Worm (Caenorhabditis elegans) whole organism, L1 larva: ENCODE results near the gene bath-42.

Source experiments
- C04F5.9 ChIP-seq: sonication (generic microtip); optimal IDR thresholded peaks from 2 replicates; lab custom pipeline; 2016; ENCODE audit warnings: missing genetic modification characterization, missing compliant biosample characterization
- alr-1 ChIP-seq: fragments of 200-800 bp; sonication (Bioruptor generic); optimal IDR thresholded peaks from 2 replicates; lab custom pipeline; 2018; ENCODE audit warnings: borderline replicate concordance, mild to moderate bottlenecking, missing genetic modification characterization, missing compliant biosample characterization
- aly-2 ChIP-seq: fragments of 150-350 bp; optimal IDR thresholded peaks from 2 replicates; lab custom pipeline; 2014; ENCODE audit warnings: missing biosample characterization, missing genetic modification characterization
- blmp-1 ChIP-seq: fragments of 150-350 bp; optimal IDR thresholded peaks from 2 replicates; lab custom pipeline; 2014; ENCODE audit warnings: missing biosample characterization, missing genetic modification characterization
- ceh-8 ChIP-seq: fragments of 200-800 bp; sonication (Bioruptor generic); optimal IDR thresholded peaks from 2 replicates; lab custom pipeline; 2018; ENCODE audit warnings: mild to moderate bottlenecking, missing genetic modification characterization, moderate library complexity, missing compliant biosample characterization
- ceh-82 ChIP-seq, 3 experiments: fragments of 150-350 bp in 1 of 3; sonication (generic microtip) in 2 of 3; optimal IDR thresholded peaks; 2 replicates each; lab custom pipeline; 2014 to 2017; ENCODE audit warnings: missing biosample characterization in 3 of 3, missing genetic modification characterization in 3 of 3
- dpl-1 ChIP-seq, 3 experiments: fragments of 150-350 bp in 2 of 3; sonication (generic microtip) in 1 of 3; optimal IDR thresholded peaks; 2 replicates each; lab custom pipeline; 2014 to 2017; ENCODE audit warnings: missing biosample characterization in 3 of 3, missing genetic modification characterization in 3 of 3, missing genetic modification reagents in 3 of 3
- dsc-1 ChIP-seq: sonication (generic microtip); optimal IDR thresholded peaks from 2 replicates; lab custom pipeline; 2016; ENCODE audit warnings: mild to moderate bottlenecking, missing genetic modification characterization, missing compliant biosample characterization
- efl-1 ChIP-seq, 4 experiments: fragments of 150-350 bp; optimal IDR thresholded peaks in 3 of 4; peaks in 1 of 4; 1 replicate in 1 of 4; 2 replicates in 3 of 4; lab custom pipeline; 2014; ENCODE audit warnings: missing biosample characterization in 2 of 4, missing genetic modification characterization in 2 of 4, missing genetic modification reagents in 2 of 4
- efl-3 ChIP-seq: fragments of 200-800 bp; sonication (Bioruptor generic); optimal IDR thresholded peaks from 2 replicates; lab custom pipeline; 2018; ENCODE audit warnings: mild to moderate bottlenecking, missing genetic modification characterization, missing compliant biosample characterization
- fkh-10 ChIP-seq: sonication (generic microtip); optimal IDR thresholded peaks from 2 replicates; lab custom pipeline; 2017; ENCODE audit warnings: missing biosample characterization, missing genetic modification reagents, missing genetic modification characterization
- fkh-8 ChIP-seq: sonication (generic microtip); optimal IDR thresholded peaks from 2 replicates; lab custom pipeline; 2016; ENCODE audit warnings: mild to moderate bottlenecking, missing genetic modification characterization, missing compliant biosample characterization
- grh-1 ChIP-seq: fragments of 200-800 bp; sonication (Bioruptor generic); IDR thresholded peaks from 2 replicates; pipeline ENCODE4 v1.3.6; 2022; ENCODE audit warnings: missing genetic modification reagents, missing genetic modification characterization, missing compliant biosample characterization
- isw-1 ChIP-seq: fragments of 200-800 bp; sonication (Bioruptor generic); IDR thresholded peaks from 2 replicates; pipeline ENCODE4 v1.3.6; 2022; ENCODE audit warnings: missing genetic modification characterization, missing compliant biosample characterization
- lin-13 ChIP-seq: fragments of 150-350 bp; optimal IDR thresholded peaks from 2 replicates; lab custom pipeline; 2014; ENCODE audit warnings: missing biosample characterization, missing genetic modification reagents, missing genetic modification characterization
- lin-14 ChIP-seq: fragments of 200-800 bp; sonication (Bioruptor generic); optimal IDR thresholded peaks from 2 replicates; lab custom pipeline; 2018; ENCODE audit warnings: mild to moderate bottlenecking, missing genetic modification characterization, moderate library complexity, missing compliant biosample characterization
- lin-35 ChIP-seq, 2 experiments: fragments of 150-350 bp; optimal IDR thresholded peaks; 2 replicates each; lab custom pipeline; 2014; ENCODE audit warnings: missing biosample characterization in 2 of 2, missing genetic modification characterization in 2 of 2, missing genetic modification reagents in 2 of 2
- lir-3 ChIP-seq: sonication (generic microtip); optimal IDR thresholded peaks from 2 replicates; lab custom pipeline; 2016; ENCODE audit warnings: mild to moderate bottlenecking, missing genetic modification characterization, moderate library complexity, missing compliant biosample characterization; ENCODE audit not compliant: poor library complexity
- lsy-2 ChIP-seq, 2 experiments: fragments of 150-350 bp; optimal IDR thresholded peaks; 2 replicates each; lab custom pipeline; 2014; ENCODE audit warnings: missing biosample characterization in 2 of 2, missing genetic modification characterization in 2 of 2
- mdl-1 ChIP-seq, 2 experiments: fragments of 150-350 bp; optimal IDR thresholded peaks; 2 replicates each; lab custom pipeline; 2014 to 2017; ENCODE audit warnings: missing biosample characterization in 2 of 2, missing genetic modification characterization in 2 of 2, inconsistent platforms in 1 of 2
- mep-1 ChIP-seq: fragments of 150-350 bp; optimal IDR thresholded peaks from 2 replicates; lab custom pipeline; 2014; ENCODE audit warnings: missing biosample characterization, missing genetic modification characterization
- nhr-11 ChIP-seq: fragments of 150-350 bp; optimal IDR thresholded peaks from 2 replicates; lab custom pipeline; 2014; ENCODE audit warnings: missing biosample characterization, missing genetic modification characterization
- nhr-19 ChIP-seq: fragments of 200-800 bp; sonication (Bioruptor generic); conservative IDR thresholded peaks from 2 replicates; pipeline ENCODE4 v1.3.6; 2022; ENCODE audit warnings: missing genetic modification characterization, missing compliant biosample characterization
- nhr-237 ChIP-seq: fragments of 150-350 bp; optimal IDR thresholded peaks from 2 replicates; lab custom pipeline; 2014; ENCODE audit warnings: missing biosample characterization, missing genetic modification characterization
- nhr-71 ChIP-seq: sonication (generic microtip); optimal IDR thresholded peaks from 2 replicates; lab custom pipeline; 2016; ENCODE audit warnings: mild to moderate bottlenecking, missing genetic modification characterization, moderate library complexity, missing compliant biosample characterization
- nhr-77 ChIP-seq: fragments of 150-350 bp; optimal IDR thresholded peaks from 2 replicates; lab custom pipeline; 2014; ENCODE audit warnings: missing biosample characterization, missing genetic modification characterization
- rnt-1 ChIP-seq: sonication (generic microtip); optimal IDR thresholded peaks from 2 replicates; lab custom pipeline; 2016; ENCODE audit warnings: mild to moderate bottlenecking, missing genetic modification characterization, moderate library complexity, missing compliant biosample characterization
- snpc-4 ChIP-seq: fragments of 150-350 bp; optimal IDR thresholded peaks from 2 replicates; lab custom pipeline; 2014; ENCODE audit warnings: missing biosample characterization, missing genetic modification characterization
- snu-23 ChIP-seq: sonication (generic microtip); optimal IDR thresholded peaks from 2 replicates; lab custom pipeline; 2016; ENCODE audit warnings: missing genetic modification characterization, missing compliant biosample characterization
- sup-37 ChIP-seq: fragments of 200-800 bp; sonication (Bioruptor generic); optimal IDR thresholded peaks from 2 replicates; lab custom pipeline; 2018; ENCODE audit warnings: mild to moderate bottlenecking, missing genetic modification characterization, missing compliant biosample characterization
- swsn-7 ChIP-seq: sonication (generic microtip); optimal IDR thresholded peaks from 2 replicates; lab custom pipeline; 2016; ENCODE audit warnings: missing genetic modification characterization, missing compliant biosample characterization
- unc-130 ChIP-seq: fragments of 150-350 bp; optimal IDR thresholded peaks from 2 replicates; lab custom pipeline; 2017; ENCODE audit warnings: missing biosample characterization, missing genetic modification characterization, inconsistent platforms
- unc-30 ChIP-seq: sonication (generic microtip); optimal IDR thresholded peaks from 2 replicates; lab custom pipeline; 2017; ENCODE audit warnings: missing biosample characterization, missing genetic modification characterization
- unc-62 ChIP-seq: fragments of 150-350 bp; optimal IDR thresholded peaks from 2 replicates; lab custom pipeline; 2014; ENCODE audit warnings: missing biosample characterization, missing genetic modification reagents, missing genetic modification characterization
- unc-98 ChIP-seq: fragments of 200-800 bp; sonication (Bioruptor generic); IDR thresholded peaks from 2 replicates; pipeline ENCODE4 v1.3.6; 2022; ENCODE audit warnings: missing genetic modification characterization, missing compliant biosample characterization
- zag-1 ChIP-seq: fragments of 150-350 bp; optimal IDR thresholded peaks from 2 replicates; lab custom pipeline; 2014; ENCODE audit warnings: missing biosample characterization, missing genetic modification characterization
- ztf-11 ChIP-seq, 2 experiments: sonication (generic microtip); optimal IDR thresholded peaks; 2 replicates each; lab custom pipeline; 2016 to 2017; ENCODE audit warnings: missing genetic modification characterization in 2 of 2, missing biosample characterization in 1 of 2, missing compliant biosample characterization in 1 of 2

Gene bath-42

DNA sequence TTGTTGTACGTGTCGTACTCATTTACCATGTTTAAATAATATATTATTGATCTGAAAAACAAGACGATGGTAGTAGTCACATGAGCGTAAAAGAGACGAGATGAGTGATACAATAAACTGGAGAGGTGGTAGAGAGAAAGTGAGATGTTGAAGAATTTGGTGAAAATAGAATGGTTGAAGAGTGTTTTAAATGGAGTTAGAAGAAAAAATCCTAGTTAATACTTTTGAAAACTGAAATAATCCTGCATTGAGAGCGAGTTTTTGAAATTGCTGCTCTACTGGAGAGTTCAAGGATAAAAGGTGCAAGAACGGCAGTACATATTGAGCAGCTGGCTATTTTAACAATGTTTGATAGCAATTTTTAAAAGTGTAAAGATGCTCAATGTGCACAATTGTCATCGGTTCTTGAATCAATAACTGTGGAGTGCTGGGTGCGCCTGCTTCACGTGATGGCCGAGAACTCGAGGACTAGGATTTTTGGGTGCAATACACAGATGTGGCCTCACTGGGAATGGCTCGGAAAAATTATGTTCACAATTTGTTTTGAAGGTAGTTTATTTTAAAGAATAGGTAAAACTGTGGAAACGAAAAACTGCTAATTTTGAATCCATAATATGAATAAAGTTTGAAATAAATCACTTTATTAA, 4.9 kb downstream of the bath-42 start, which contains the start of gene atg-13:
Gene atg-13, minus strand, starts transcription at position 51 of the 647 bp plus-strand sequence.
- TF ChIP-seq lin-35 (GFP tag; optimal IDR thresholded peaks at IDR 0.05; lab: Kevin White, UChicago) (peak in 1 of 2 experiments; percentile 18), lin-14 (GFP tag; lab: Kevin White, UChicago) (peak; percentile 44), fkh-10 (GFP tag; lab: Kevin White, UChicago) (no peak), ceh-82 (tag; optimal IDR thresholded peaks at IDR 0.05; lab: Kevin White, UChicago) (no peak), isw-1 (GFP tag; lab: Robert Waterston, UW) (no peak), aly-2 (tag; lab: Kevin White, UChicago) (no peak), nhr-71 (peak; percentile 56), dpl-1 (GFP tag; optimal IDR thresholded peaks at IDR 0.05; lab: Kevin White, UChicago) (peak in 1 of 3 experiments; percentile 15), alr-1 (tag; lab: Kevin White, UChicago) (no peak), ztf-11 (tag; optimal IDR thresholded peaks at IDR 0.05; lab: Kevin White, UChicago) (no peak), mdl-1 (tag; optimal IDR thresholded peaks at IDR 0.05; lab: Kevin White, UChicago) (peak in 1 of 2 experiments; percentile 51), nhr-19 (GFP tag; lab: Robert Waterston, UW) (0 out of 2 replicates have a peak, but pooled peaks have one; percentile 7), unc-98 (GFP tag; lab: Robert Waterston, UW) (no peak), efl-1 (optimal IDR thresholded peaks at IDR 0.05; lab: Kevin White, UChicago) (peak in 1 of 2 experiments; percentile 8), efl-1 (GFP tag; optimal IDR thresholded peaks at IDR 0.05 in 1 of 2; lab: Kevin White, UChicago) (peak; percentile 6 to 73), snu-23 (GFP tag; lab: Kevin White, UChicago) (peak; percentile 17), nhr-11 (tag; lab: Kevin White, UChicago) (no peak), swsn-7 (tag; lab: Kevin White, UChicago) (no peak), zag-1 (tag; lab: Kevin White, UChicago) (no peak), sup-37 (GFP tag; lab: Kevin White, UChicago) (no peak), fkh-8 (no peak), rnt-1 (tag; lab: Kevin White, UChicago) (peak; percentile 2), lin-13 (GFP tag; lab: Kevin White, UChicago) (no peak), unc-30 (tag; lab: Kevin White, UChicago) (no peak), ceh-8 (GFP tag; lab: Kevin White, UChicago) (no peak), blmp-1 (tag; lab: Kevin White, UChicago) (peak; percentile 23), mep-1 (peak; percentile 48)

- no peak for TF ChIP-seq isw-1 (GFP tag; lab: Robert Waterston, UW)
- no peak for TF ChIP-seq C04F5.9 (tag; lab: Kevin White, UChicago)
- peak; percentile 28 for TF ChIP-seq nhr-71
- TF ChIP-seq lsy-2 (tag; optimal IDR thresholded peaks at IDR 0.05; lab: Kevin White, UChicago) = peak in 1 of 2 experiments; percentile 28
- TF ChIP-seq lir-3 (tag; lab: Kevin White, UChicago) = peak; percentile 11
- peak; percentile 78 for TF ChIP-seq dsc-1 (tag; lab: Kevin White, UChicago)
- TF ChIP-seq, all 84 proteins: peak for 4
Observed at ce11 chrIII:8155166-8155565, 8.0 kb downstream of the bath-42 start, which contains the start of gene D2007.1. D2007.1 (plus strand) TSS chrIII:8155466.

DNA sequence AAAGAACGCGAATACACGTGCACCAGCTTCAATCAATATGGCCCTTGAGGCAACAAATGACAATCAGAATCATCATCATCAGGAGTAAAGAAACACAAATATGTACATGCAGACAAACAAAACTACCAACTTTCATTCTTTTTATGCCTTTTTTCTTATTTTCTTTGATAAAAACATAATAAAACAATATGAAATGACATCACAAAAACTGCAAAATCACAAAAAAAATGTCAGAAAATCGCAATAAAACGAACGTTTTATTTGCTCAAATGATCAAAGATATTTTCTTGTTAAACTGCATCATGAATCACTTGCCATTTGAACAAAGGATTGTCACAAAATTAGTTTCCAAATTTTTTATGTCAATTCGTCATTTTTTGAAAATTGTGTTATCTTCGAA, 8.8 kb downstream of the bath-42 start:
- TF ChIP-seq nhr-237 (tag; lab: Kevin White, UChicago) = no peak
- no peak for TF ChIP-seq blmp-1 (tag; lab: Kevin White, UChicago)
- no peak for TF ChIP-seq nhr-77 (tag; lab: Kevin White, UChicago)
- TF ChIP-seq unc-130 = no peak
- TF ChIP-seq grh-1 (GFP tag; lab: Robert Waterston, UW) = no peak
- no peak for TF ChIP-seq unc-62 (GFP tag; lab: Kevin White, UChicago)
- no peak for TF ChIP-seq snpc-4 (tag; lab: Kevin White, UChicago)
- TF ChIP-seq efl-3 (GFP tag; lab: Kevin White, UChicago) = no peak
- no peak for TF ChIP-seq unc-30 (tag; lab: Kevin White, UChicago)
